Fruit fly (Drosophila melanogaster) whole organism, embryonic: ENCODE results near the gene dsd.

Source experiments
- CG1647 ChIP-seq: fragments of 200-800 bp; sonication (Bioruptor generic); optimal IDR thresholded peaks from 3 replicates; lab custom pipeline; 2016; ENCODE audit warnings: missing biosample characterization, missing genetic modification characterization
- CG34376 ChIP-seq: fragments of 200-800 bp; sonication (Bioruptor generic); optimal IDR thresholded peaks from 2 replicates; lab custom pipeline; 2018; ENCODE audit warnings: missing biosample characterization, mild to moderate bottlenecking, missing genetic modification characterization
- Sin3A ChIP-seq: fragments of >200 bp; optimal IDR thresholded peaks from 2 replicates; lab custom pipeline; 2018
- cato ChIP-seq: fragments of 200-800 bp; sonication (Bioruptor generic); optimal IDR thresholded peaks from 2 replicates; lab custom pipeline; 2016; ENCODE audit warnings: missing biosample characterization, missing genetic modification characterization, borderline replicate concordance
- h ChIP-seq: fragments of >200 bp; optimal IDR thresholded peaks from 2 replicates; lab custom pipeline; 2017

DNA sequence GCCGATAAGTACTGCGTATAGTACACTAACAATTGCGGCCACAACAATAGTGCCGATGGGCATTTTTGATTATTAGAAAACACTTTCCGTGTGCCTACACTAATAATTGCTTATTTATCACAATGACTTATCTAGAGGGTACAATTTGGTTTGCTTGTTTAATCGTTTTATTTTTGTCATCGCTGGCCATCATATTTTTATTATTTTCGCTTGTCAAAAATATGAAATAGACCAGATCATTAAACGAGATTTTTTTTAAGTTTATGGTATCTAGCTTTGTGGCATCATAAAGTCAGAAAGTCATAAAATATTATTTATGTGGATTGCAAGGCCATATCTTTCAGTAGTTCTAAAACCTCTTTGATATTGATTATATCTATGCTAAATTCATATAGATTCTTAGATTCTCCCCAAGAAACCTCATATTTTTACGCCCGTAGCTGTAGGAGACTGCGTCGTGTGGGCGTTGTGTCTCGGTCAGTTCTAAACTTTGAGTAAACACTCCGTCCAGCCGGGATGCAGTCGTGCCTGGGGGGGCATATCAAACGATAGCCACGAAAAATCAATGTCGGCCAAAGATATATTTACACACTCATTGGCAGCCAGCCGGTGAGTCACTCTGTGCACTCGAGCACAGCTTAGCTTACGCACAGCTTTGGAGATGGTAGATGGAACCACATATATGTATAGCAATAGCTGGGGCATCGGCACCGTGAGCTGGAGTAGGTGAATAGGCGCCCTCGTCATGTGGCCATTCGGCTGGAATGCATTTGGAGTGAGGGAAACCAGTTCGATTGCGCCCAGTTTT is 2.4 kb downstream of the dsd start:
- TF ChIP-seq cato = no peak
- no peak for TF ChIP-seq CG34376 (GFP tag; lab: Kevin White, UChicago)
- TF ChIP-seq h = no peak
- no peak for TF ChIP-seq Sin3A (lab: Kevin White, UChicago)
- no peak for TF ChIP-seq CG1647 (GFP tag; lab: Kevin White, UChicago)
